Fruit fly (Drosophila melanogaster) whole organism, embryonic: ENCODE measurements around the gene CG34296.
A peak's percentile ranks its signal among the peaks of the same experiment; 100 is the strongest.

ENCODE experiments used
- Ada2b ChIP-seq: fragments of 200-800 bp; sonication (Bioruptor generic); IDR thresholded peaks from 2 replicates; pipeline ENCODE4 v1.3.6; 2022; ENCODE audit warnings: missing biosample characterization, missing genetic modification characterization
- Awh ChIP-seq: fragments of 200-800 bp; sonication (Bioruptor generic); IDR thresholded peaks from 2 replicates; pipeline ENCODE4, ENCODE4 v1.3.6; 2022; ENCODE audit warnings: missing biosample characterization, missing genetic modification characterization
- BtbVII ChIP-seq: fragments of 200-800 bp; sonication (Bioruptor generic); optimal IDR thresholded peaks from 3 replicates; lab custom pipeline; 2017; ENCODE audit warnings: missing biosample characterization, mild to moderate bottlenecking, missing genetic modification characterization
- CG10209 ChIP-seq: fragments of 200-800 bp; sonication (Bioruptor generic); optimal IDR thresholded peaks from 3 replicates; lab custom pipeline; 2017; ENCODE audit warnings: missing biosample characterization, mild to moderate bottlenecking, missing genetic modification characterization, missing genetic modification reagents
- CG10959 ChIP-seq: fragments of 200-800 bp; sonication (Bioruptor generic); IDR thresholded peaks from 2 replicates; pipeline ENCODE4 v1.3.6; 2022; ENCODE audit warnings: missing biosample characterization, missing genetic modification characterization
- CG11504 ChIP-seq: fragments of 200-800 bp; sonication (Bioruptor generic); optimal IDR thresholded peaks from 3 replicates; lab custom pipeline; 2019; ENCODE audit warnings: missing biosample characterization, mild to moderate bottlenecking, missing genetic modification characterization, moderate library complexity
- CG12391 ChIP-seq: fragments of 200-800 bp; sonication (Bioruptor generic); optimal IDR thresholded peaks from 3 replicates; lab custom pipeline; 2018; ENCODE audit warnings: missing biosample characterization, mild to moderate bottlenecking, missing genetic modification characterization, moderate library complexity
- CG14014 ChIP-seq: fragments of 200-800 bp; sonication (Bioruptor generic); IDR thresholded peaks from 2 replicates; pipeline ENCODE4 v1.3.6; 2022; ENCODE audit warnings: missing biosample characterization, missing genetic modification characterization
- CG1602 ChIP-seq: fragments of 200-800 bp; sonication (Bioruptor generic); optimal IDR thresholded peaks from 3 replicates; lab custom pipeline; 2016; ENCODE audit warnings: missing biosample characterization, missing genetic modification characterization
- CG1603 ChIP-seq: fragments of 200-800 bp; sonication (Bioruptor generic); optimal IDR thresholded peaks from 2 replicates; lab custom pipeline; 2019; ENCODE audit warnings: missing biosample characterization, mild to moderate bottlenecking, missing genetic modification characterization, moderate library complexity
- CG17328 ChIP-seq: fragments of 200-800 bp; sonication (Bioruptor generic); IDR thresholded peaks from 2 replicates; pipeline ENCODE4 v1.3.6; 2022; ENCODE audit warnings: missing biosample characterization, missing genetic modification characterization
- CG31224 ChIP-seq: fragments of 200-800 bp; sonication (Bioruptor generic); IDR thresholded peaks from 2 replicates; pipeline ENCODE4 v1.3.6; 2022; ENCODE audit warnings: missing biosample characterization, missing genetic modification characterization
- CG31441 ChIP-seq: fragments of 200-800 bp; sonication (Bioruptor generic); IDR thresholded peaks from 2 replicates; pipeline ENCODE4 v1.3.6; 2022; ENCODE audit warnings: missing biosample characterization, missing genetic modification characterization
- CG34224 ChIP-seq: fragments of 200-800 bp; sonication (Bioruptor generic); IDR thresholded peaks from 3 replicates; pipeline ENCODE4 v1.3.6; 2022; ENCODE audit warnings: missing biosample characterization, missing genetic modification characterization; ENCODE audit not compliant: partially characterized antibody
- CG6254 ChIP-seq: fragments of 200-800 bp; sonication (Bioruptor generic); optimal IDR thresholded peaks from 3 replicates; lab custom pipeline; 2017; ENCODE audit warnings: mild to moderate bottlenecking, missing biosample characterization, missing genetic modification reagents, missing genetic modification characterization
- CG6689 ChIP-seq: fragments of 200-800 bp; sonication (Bioruptor generic); IDR thresholded peaks from 2 replicates; pipeline ENCODE4 v1.3.6; 2022; ENCODE audit warnings: missing biosample characterization, missing genetic modification characterization
- CG7745 ChIP-seq: fragments of 200-800 bp; sonication (Bioruptor generic); optimal IDR thresholded peaks from 2 replicates; lab custom pipeline; 2018; ENCODE audit warnings: missing biosample characterization, mild to moderate bottlenecking, missing genetic modification characterization, moderate library complexity
- CG7987 ChIP-seq: fragments of 200-800 bp; sonication (Bioruptor generic); optimal IDR thresholded peaks from 2 replicates; lab custom pipeline; 2018; ENCODE audit warnings: missing biosample characterization, mild to moderate bottlenecking, missing genetic modification characterization, moderate library complexity
- CG9876 ChIP-seq: fragments of 200-800 bp; sonication (Bioruptor generic); optimal IDR thresholded peaks from 2 replicates; lab custom pipeline; 2016; ENCODE audit warnings: missing biosample characterization, missing genetic modification characterization
- CHES-1-like ChIP-seq: fragments of 200-800 bp; sonication (Bioruptor generic); optimal IDR thresholded peaks from 2 replicates; lab custom pipeline; 2016; ENCODE audit warnings: missing biosample characterization, missing genetic modification characterization
- Chrac-16 ChIP-seq: fragments of 200-800 bp; sonication (Bioruptor generic); optimal IDR thresholded peaks from 3 replicates; lab custom pipeline; 2016; ENCODE audit warnings: missing biosample characterization, missing genetic modification characterization
- Drgx ChIP-seq: fragments of 200-800 bp; sonication (Bioruptor generic); IDR thresholded peaks from 2 replicates; pipeline ENCODE4 v1.3.6; 2022; ENCODE audit warnings: missing biosample characterization, missing genetic modification characterization
- Fer1 ChIP-seq: fragments of 200-800 bp; sonication (Bioruptor generic); optimal IDR thresholded peaks from 2 replicates; lab custom pipeline; 2017; ENCODE audit warnings: missing biosample characterization, mild to moderate bottlenecking, missing genetic modification characterization
- GATAe ChIP-seq: fragments of 200-800 bp; sonication (Bioruptor generic); conservative IDR thresholded peaks from 2 replicates; pipeline ENCODE4 v1.3.6; 2022; ENCODE audit warnings: missing biosample characterization, missing genetic modification characterization
- Gsc ChIP-seq: fragments of 200-800 bp; sonication (Bioruptor generic); IDR thresholded peaks from 2 replicates; pipeline ENCODE4 v1.3.6; 2022; ENCODE audit warnings: missing biosample characterization, missing genetic modification characterization
- HHEX ChIP-seq: fragments of 200-800 bp; sonication (Bioruptor generic); optimal IDR thresholded peaks from 3 replicates; lab custom pipeline; 2017; ENCODE audit warnings: missing biosample characterization, mild to moderate bottlenecking, missing genetic modification characterization, missing genetic modification reagents
- HLH3B ChIP-seq: fragments of 200-800 bp; sonication (Bioruptor generic); IDR thresholded peaks from 2 replicates; pipeline ENCODE4 v1.3.6; 2022; ENCODE audit warnings: missing biosample characterization, missing genetic modification characterization
- Hr51 ChIP-seq, 2 experiments: fragments of 200-800 bp; sonication (Bioruptor generic); optimal IDR thresholded peaks; 2 replicates in 1 of 2; 3 replicates in 1 of 2; lab custom pipeline; 2016 to 2018; ENCODE audit warnings: missing biosample characterization in 2 of 2, missing genetic modification characterization in 2 of 2, mild to moderate bottlenecking in 1 of 2, moderate library complexity in 1 of 2
- Mrtf ChIP-seq: fragments of 200-800 bp; sonication (Bioruptor generic); IDR thresholded peaks from 3 replicates; pipeline ENCODE4 v1.3.6; 2022; ENCODE audit warnings: missing biosample characterization, missing genetic modification characterization
- Opbp ChIP-seq: fragments of 200-800 bp; sonication (Bioruptor generic); IDR thresholded peaks from 3 replicates; pipeline ENCODE4 v1.3.6; 2022; ENCODE audit warnings: missing biosample characterization, missing genetic modification characterization; ENCODE audit not compliant: partially characterized antibody
- Scr ChIP-seq: fragments of 200-800 bp; sonication (Bioruptor generic); IDR thresholded peaks from 2 replicates; pipeline ENCODE4 v1.3.6; 2022; ENCODE audit warnings: missing biosample characterization, missing genetic modification characterization; ENCODE audit not compliant: partially characterized antibody
- Sox102F ChIP-seq: fragments of 200-800 bp; sonication (Bioruptor generic); optimal IDR thresholded peaks from 2 replicates; lab custom pipeline; 2018; ENCODE audit warnings: missing biosample characterization, mild to moderate bottlenecking, missing genetic modification characterization, moderate library complexity
- Sry-β ChIP-seq: fragments of 200-800 bp; sonication (Bioruptor generic); optimal IDR thresholded peaks from 2 replicates; lab custom pipeline; 2018; ENCODE audit warnings: missing biosample characterization, mild to moderate bottlenecking, missing genetic modification characterization, moderate library complexity
- Vsx1 ChIP-seq: fragments of 200-800 bp; sonication (Bioruptor generic); optimal IDR thresholded peaks from 2 replicates; lab custom pipeline; 2017; ENCODE audit warnings: missing biosample characterization, mild to moderate bottlenecking, missing genetic modification characterization, missing genetic modification reagents
- aop ChIP-seq: fragments of 200-800 bp; sonication (Bioruptor generic); IDR thresholded peaks from 2 replicates; pipeline ENCODE4 v1.3.6; 2022; ENCODE audit warnings: missing biosample characterization, missing genetic modification characterization
- ase ChIP-seq: fragments of 200-800 bp; sonication (Bioruptor generic); IDR thresholded peaks from 3 replicates; pipeline ENCODE4 v1.3.6; 2022; ENCODE audit warnings: missing biosample characterization, missing genetic modification characterization
- az2 ChIP-seq: fragments of 200-800 bp; sonication (Bioruptor generic); optimal IDR thresholded peaks from 3 replicates; lab custom pipeline; 2016; ENCODE audit warnings: missing biosample characterization, missing genetic modification characterization
- ems ChIP-seq: fragments of 200-800 bp; sonication (Bioruptor generic); optimal IDR thresholded peaks from 3 replicates; lab custom pipeline; 2016; ENCODE audit warnings: missing biosample characterization, missing genetic modification characterization
- fru ChIP-seq: fragments of >200 bp; optimal IDR thresholded peaks from 2 replicates; lab custom pipeline; 2017
- jigr1 ChIP-seq: fragments of 200-800 bp; sonication (Bioruptor generic); IDR thresholded peaks from 3 replicates; pipeline ENCODE4 v1.3.6; 2022; ENCODE audit warnings: missing biosample characterization, missing genetic modification characterization
- nau ChIP-seq: fragments of 200-800 bp; sonication (Bioruptor generic); optimal IDR thresholded peaks from 3 replicates; lab custom pipeline; 2017; ENCODE audit warnings: missing biosample characterization, mild to moderate bottlenecking, missing genetic modification characterization, missing genetic modification reagents
- odd ChIP-seq: fragments of 200-800 bp; sonication (Bioruptor generic); optimal IDR thresholded peaks from 2 replicates; lab custom pipeline; 2017; ENCODE audit warnings: missing biosample characterization, mild to moderate bottlenecking, missing genetic modification characterization
- org-1 ChIP-seq: fragments of 200-800 bp; sonication (Bioruptor generic); optimal IDR thresholded peaks from 2 replicates; lab custom pipeline; 2017; ENCODE audit warnings: missing biosample characterization, missing genetic modification characterization
- pfk ChIP-seq: fragments of 200-800 bp; sonication (Bioruptor generic); optimal IDR thresholded peaks from 2 replicates; lab custom pipeline; 2018; ENCODE audit warnings: missing biosample characterization, mild to moderate bottlenecking, missing genetic modification characterization, moderate library complexity
- prd ChIP-seq, 3 experiments: fragments of >200 bp in 2 of 3; fragments of 200-800 bp in 1 of 3; sonication (Bioruptor generic) in 1 of 3; optimal IDR thresholded peaks in 2 of 3; IDR thresholded peaks in 1 of 3; 2 replicates in 2 of 3; 3 replicates in 1 of 3; pipeline versions ENCODE4 v1.3.6 to Lab custom; 2017 to 2022; ENCODE audit warnings: missing biosample characterization in 1 of 3, missing genetic modification characterization in 1 of 3
- rib ChIP-seq: fragments of 200-800 bp; sonication (Bioruptor generic); IDR thresholded peaks from 2 replicates; pipeline ENCODE4 v1.3.6; 2022; ENCODE audit warnings: missing biosample characterization, missing genetic modification characterization
- schlank ChIP-seq: fragments of 200-800 bp; sonication (Bioruptor generic); optimal IDR thresholded peaks from 2 replicates; lab custom pipeline; 2018; ENCODE audit warnings: missing biosample characterization, mild to moderate bottlenecking, missing genetic modification characterization
- ttk ChIP-seq: fragments of 200-800 bp; sonication (Bioruptor generic); IDR thresholded peaks from 2 replicates; pipeline ENCODE4 v2.1.2; 2022; ENCODE audit warnings: missing biosample characterization, missing genetic modification characterization
- unpg ChIP-seq: fragments of 200-800 bp; sonication (Bioruptor generic); optimal IDR thresholded peaks from 3 replicates; lab custom pipeline; 2018; ENCODE audit warnings: missing biosample characterization, mild to moderate bottlenecking, missing genetic modification characterization, moderate library complexity

The CG34296 gene

dm6 chr3R:29755248-29755647 lies 32.9 kb downstream of the CG34296 start (continued):
- TF ChIP-seq BtbVII (no peak), odd (no peak), Fer1 (no peak), ase (GFP tag; lab: Robert Waterston, UW) (peak; percentile 61; the same call in 2 of the 3 replicates), jigr1 (GFP tag; lab: Robert Waterston, UW) (0 out of 3 replicates have a peak, but pooled peaks have one; percentile 30), aop (no peak), Mrtf (GFP tag; lab: Robert Waterston, UW) (peak; percentile 32; the same call in 1 of the 3 replicates), Awh (GFP tag; lab: Robert Waterston, UW) (peak; percentile 45; the same call in 1 of the 2 replicates), CG17328 (GFP tag; lab: Robert Waterston, UW) (0 out of 2 replicates have a peak, but pooled peaks have one; percentile 18), Sox102F (GFP tag; lab: Kevin White, UChicago) (no peak), Scr (no peak), CHES-1-like (GFP tag; lab: Kevin White, UChicago) (no peak), CG31441 (GFP tag; lab: Robert Waterston, UW) (no peak), CG6254 (no peak), ems (GFP tag; lab: Kevin White, UChicago) (peak; percentile 3), Ada2b (GFP tag; lab: Robert Waterston, UW) (no peak), CG7987 (GFP tag; lab: Kevin White, UChicago) (no peak), prd (optimal IDR thresholded peaks at IDR 0.05; lab: Kevin White, UChicago) (no peak), prd (GFP tag; IDR thresholded peaks at IDR 0.05; lab: Robert Waterston, UW) (peak; percentile 46; the same call in 1 of the 3 replicates), CG9876 (GFP tag; lab: Kevin White, UChicago) (no peak), CG11504 (no peak), Gsc (no peak), ttk (GFP tag; lab: Robert Waterston, UW) (0 out of 2 replicates have a peak, but pooled peaks have one; percentile 28), CG10209 (GFP tag; lab: Kevin White, UChicago) (peak; percentile 7), CG34224 (GFP tag; lab: Robert Waterston, UW) (no peak), HLH3B (GFP tag; lab: Robert Waterston, UW) (peak; percentile 45; the same call in 1 of the 2 replicates), CG31224 (GFP tag; lab: Robert Waterston, UW) (no peak), GATAe (no peak), az2 (GFP tag; lab: Kevin White, UChicago) (peak; percentile 10), CG6689 (GFP tag; lab: Robert Waterston, UW) (peak; percentile 30; the same call in 1 of the 2 replicates), pfk (GFP tag; lab: Kevin White, UChicago) (no peak), fru (no peak), Hr51 (GFP tag; optimal IDR thresholded peaks at IDR 0.05; lab: Kevin White, UChicago) (no peak), rib (GFP tag; lab: Robert Waterston, UW) (no peak), unpg (GFP tag; lab: Kevin White, UChicago) (peak; percentile 19)

dm6 chr3R:29756153-29756552 lies 33.8 kb downstream of the CG34296 start:
- TF ChIP-seq Drgx (GFP tag; lab: Robert Waterston, UW), result peak; percentile 13; the same call in 1 of the 2 replicates
- TF ChIP-seq CHES-1-like (GFP tag; lab: Kevin White, UChicago), result no peak

- no peak for TF ChIP-seq Chrac-16
- TF ChIP-seq CG14014 (GFP tag; lab: Robert Waterston, UW), result peak; percentile 37; the same call in 1 of the 2 replicates
- TF ChIP-seq nau (GFP tag; lab: Kevin White, UChicago), result peak; percentile 49
- no peak for TF ChIP-seq Sry-β (GFP tag; lab: Kevin White, UChicago)
- peak; percentile 30 for TF ChIP-seq CG7987 (GFP tag; lab: Kevin White, UChicago)
- TF ChIP-seq CG12391, result no peak
- no peak for TF ChIP-seq Opbp
- no peak for TF ChIP-seq CG10959 (GFP tag; lab: Robert Waterston, UW)
- TF ChIP-seq Vsx1, result peak; percentile 22
- peak; percentile 59 for TF ChIP-seq CG1603 (tag; lab: Kevin White, UChicago)
- peak; percentile 52; the same call in 2 of the 3 replicates for TF ChIP-seq Mrtf (GFP tag; lab: Robert Waterston, UW)
- TF ChIP-seq CG7745 (tag; lab: Kevin White, UChicago), result no peak
- peak; percentile 22 for TF ChIP-seq HHEX (GFP tag; lab: Kevin White, UChicago)
- TF ChIP-seq CG1602 (GFP tag; lab: Kevin White, UChicago), result no peak
- TF ChIP-seq schlank (tag; lab: Kevin White, UChicago), result peak; percentile 51
- peak; percentile 9 for TF ChIP-seq org-1 (GFP tag; lab: Kevin White, UChicago)
Observed at dm6 chr3R:29757226-29757625, 34.9 kb downstream of the CG34296 start.
